Fruit fly (Drosophila melanogaster) whole organism, pupa: ENCODE measurements around the gene HDAC11.

Source experiments
- CG12605 ChIP-seq: fragments of 200-800 bp; sonication (Bioruptor generic); IDR thresholded peaks from 2 replicates; pipeline ENCODE4 v1.3.6; 2022; ENCODE audit warnings: missing biosample characterization, missing genetic modification characterization
- CG13204 ChIP-seq: fragments of 200-800 bp; sonication (Bioruptor generic); optimal IDR thresholded peaks from 2 replicates; lab custom pipeline; 2018; ENCODE audit warnings: missing biosample characterization, mild to moderate bottlenecking, missing genetic modification characterization, moderate library complexity
- CG17806 ChIP-seq: fragments of 200-800 bp; sonication (Bioruptor generic); optimal IDR thresholded peaks from 2 replicates; lab custom pipeline; 2018; ENCODE audit warnings: missing biosample characterization, mild to moderate bottlenecking, missing genetic modification characterization, moderate library complexity
- CG4496 ChIP-seq: fragments of 200-800 bp; sonication (Bioruptor generic); IDR thresholded peaks from 3 replicates; pipeline ENCODE4 v1.3.6; 2022; ENCODE audit warnings: missing biosample characterization, missing genetic modification characterization
- CG9948 ChIP-seq: fragments of 200-800 bp; sonication (Bioruptor generic); optimal IDR thresholded peaks from 2 replicates; lab custom pipeline; 2018; ENCODE audit warnings: missing biosample characterization, mild to moderate bottlenecking, missing genetic modification characterization, moderate library complexity
- EcR ChIP-seq: fragments of 200-800 bp; sonication (Bioruptor generic); optimal IDR thresholded peaks from 3 replicates; lab custom pipeline; 2019; ENCODE audit warnings: missing biosample characterization, missing genetic modification characterization, mild to moderate bottlenecking, moderate library complexity, missing genetic modification reagents
- Pif1A ChIP-seq: fragments of 200-800 bp; sonication (Bioruptor generic); optimal IDR thresholded peaks from 3 replicates; lab custom pipeline; 2016; ENCODE audit warnings: missing biosample characterization, missing genetic modification characterization
- Snoo ChIP-seq: fragments of 200-800 bp; sonication (Bioruptor generic); optimal IDR thresholded peaks from 3 replicates; lab custom pipeline; 2017; ENCODE audit warnings: missing biosample characterization, mild to moderate bottlenecking, missing genetic modification characterization, inconsistent platforms
- gl ChIP-seq: fragments of 200-800 bp; sonication (Bioruptor generic); optimal IDR thresholded peaks from 2 replicates; lab custom pipeline; 2018; ENCODE audit warnings: missing biosample characterization, mild to moderate bottlenecking, missing genetic modification characterization
- rn ChIP-seq: fragments of 200-800 bp; sonication (Bioruptor generic); IDR thresholded peaks from 2 replicates; pipeline ENCODE4 v1.3.6; 2022; ENCODE audit warnings: missing biosample characterization, missing genetic modification characterization

dm6 chr3R:24863894-24864293 is 7.9 kb upstream of the HDAC11 start:
- TF ChIP-seq gl (no peak), rn (GFP tag; lab: Robert Waterston, UW) (no peak), CG9948 (no peak), CG4496 (GFP tag; lab: Robert Waterston, UW) (no peak), EcR (no peak), Pif1A (GFP tag; lab: Kevin White, UChicago) (no peak), CG12605 (no peak), CG17806 (tag; lab: Kevin White, UChicago) (no peak), Snoo (no peak), CG13204 (GFP tag; lab: Kevin White, UChicago) (no peak)
